Worm (Caenorhabditis elegans): ENCODE data around the gene F11D5.1.

Gene F11D5.1

DNA sequence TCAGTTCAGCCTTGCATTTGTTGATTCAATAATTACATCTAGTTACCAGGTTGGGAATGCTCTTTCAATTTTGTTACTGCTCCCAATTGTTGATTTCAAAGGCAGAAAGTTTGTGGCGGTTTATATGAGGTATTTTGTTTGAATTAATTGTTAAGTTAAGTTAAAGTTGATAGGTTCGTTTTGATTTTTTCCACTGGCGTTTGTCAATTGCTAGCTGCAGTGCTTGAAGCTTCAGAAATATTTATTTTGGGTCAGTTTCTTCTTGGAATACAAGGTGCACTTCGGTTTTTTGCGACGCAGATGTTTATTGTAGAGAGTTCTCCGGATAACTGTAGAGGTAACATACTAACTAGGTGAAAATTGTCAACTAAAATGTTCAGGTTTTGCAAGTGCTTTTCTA lies 31.2 kb upstream of the F11D5.1 start, which contains the start of gene F11D5.5:
F11D5.5 (plus strand) TSS at position 301 of the 400 bp plus-strand sequence.
- TF ChIP-seq med-1 (GFP tag; optimal IDR thresholded peaks at IDR 0.05; ENCODE audit: insufficient read depth) (no peak), klf-2 (GFP tag; conservative IDR thresholded peaks at IDR 0.05) (no peak), ref-1 (GFP tag; conservative IDR thresholded peaks at IDR 0.05) (no peak), ztf-23 (GFP tag; IDR thresholded peaks at IDR 0.05) (no peak), T22C8.4 (GFP tag; IDR thresholded peaks at IDR 0.05) (no peak), tab-1 (GFP tag; IDR thresholded peaks at IDR 0.05) (no peak), ztf-29 (GFP tag; IDR thresholded peaks at IDR 0.05) (no peak), flt-1 (GFP tag; IDR thresholded peaks at IDR 0.05) (no peak), cog-1 (tag; optimal IDR thresholded peaks at IDR 0.05) (no peak)

DNA sequence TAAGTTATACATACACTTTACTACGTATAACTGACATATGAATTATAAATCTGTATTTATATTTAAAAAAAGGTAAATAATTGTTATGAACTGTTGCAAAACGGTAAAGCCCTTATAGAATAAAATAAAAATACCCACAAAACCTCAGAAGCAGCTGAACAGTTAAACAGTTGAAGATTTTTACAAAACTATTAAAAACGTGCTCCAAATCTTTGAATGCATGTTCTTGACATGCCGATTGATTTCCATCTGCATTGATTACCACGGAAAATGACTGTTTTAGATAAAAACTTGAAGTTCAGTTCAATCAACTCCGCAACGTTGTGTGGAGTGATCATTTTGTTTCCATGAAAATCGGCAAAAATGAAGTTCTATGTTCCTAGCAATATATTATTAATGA lies 28.9 kb upstream of the F11D5.1 start, which contains the start of gene F11D5.7:
F11D5.7 (plus strand) TSS at position 301 of the 400 bp plus-strand sequence.
- TF ChIP-seq ztf-23 (GFP tag; IDR thresholded peaks at IDR 0.05) (no peak), ztf-29 (GFP tag; IDR thresholded peaks at IDR 0.05) (no peak), cog-1 (tag; optimal IDR thresholded peaks at IDR 0.05) (no peak), ref-1 (GFP tag; conservative IDR thresholded peaks at IDR 0.05) (no peak), med-1 (GFP tag; optimal IDR thresholded peaks at IDR 0.05; ENCODE audit: insufficient read depth) (no peak), flt-1 (GFP tag; IDR thresholded peaks at IDR 0.05) (no peak), klf-2 (GFP tag; conservative IDR thresholded peaks at IDR 0.05) (no peak), T22C8.4 (GFP tag; IDR thresholded peaks at IDR 0.05) (no peak), tab-1 (GFP tag; IDR thresholded peaks at IDR 0.05) (no peak)

DNA sequence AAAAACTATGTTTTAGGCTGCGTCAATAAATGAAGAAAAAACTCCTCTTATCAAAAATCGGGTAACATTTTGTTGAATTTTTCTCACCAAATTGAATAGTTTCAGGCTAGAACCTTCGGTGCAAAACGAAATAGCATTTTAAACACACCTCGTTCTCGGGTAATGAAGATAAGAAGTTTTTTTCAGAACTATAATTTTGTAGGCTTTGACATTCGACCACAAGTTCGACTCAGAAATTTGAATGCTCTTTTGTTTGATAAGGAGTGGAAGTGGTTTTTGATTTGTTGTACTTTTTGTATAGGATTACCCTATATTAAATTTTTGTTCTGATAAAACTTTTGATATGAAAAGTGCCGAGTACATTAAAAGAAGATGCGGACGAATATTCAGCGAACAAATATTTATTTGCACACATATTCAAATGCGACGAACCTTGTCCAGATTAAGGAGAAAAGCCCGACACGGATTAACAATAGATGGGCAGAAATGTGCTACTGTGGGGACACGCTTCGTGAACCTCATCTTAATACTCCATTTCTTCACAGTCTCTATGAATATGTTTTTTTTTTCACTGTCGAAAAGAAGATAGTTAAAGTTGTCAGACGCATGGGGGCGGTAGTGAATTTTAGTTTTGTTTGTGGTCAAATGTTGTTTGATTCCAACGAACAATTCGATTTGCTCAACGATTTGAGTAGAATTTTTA lies 26.2 kb upstream of the F11D5.1 start:
- TF ChIP-seq T22C8.4 (GFP tag; IDR thresholded peaks at IDR 0.05) (no peak), tab-1 (GFP tag; IDR thresholded peaks at IDR 0.05) (no peak), ztf-23 (GFP tag; IDR thresholded peaks at IDR 0.05) (no peak), flt-1 (GFP tag; IDR thresholded peaks at IDR 0.05) (no peak)

ce11 chrX:3310702-3311101 lies 22.2 kb upstream of the F11D5.1 start:
- TF ChIP-seq T22C8.4 (GFP tag; IDR thresholded peaks at IDR 0.05) (no peak), ztf-29 (GFP tag; IDR thresholded peaks at IDR 0.05) (no peak), cog-1 (tag; optimal IDR thresholded peaks at IDR 0.05) (no peak), tab-1 (GFP tag; IDR thresholded peaks at IDR 0.05) (no peak), med-1 (GFP tag; optimal IDR thresholded peaks at IDR 0.05; ENCODE audit: insufficient read depth) (no peak), ref-1 (GFP tag; conservative IDR thresholded peaks at IDR 0.05) (no peak), klf-2 (GFP tag; conservative IDR thresholded peaks at IDR 0.05) (no peak), ztf-23 (GFP tag; IDR thresholded peaks at IDR 0.05) (no peak), flt-1 (GFP tag; IDR thresholded peaks at IDR 0.05) (no peak)

DNA sequence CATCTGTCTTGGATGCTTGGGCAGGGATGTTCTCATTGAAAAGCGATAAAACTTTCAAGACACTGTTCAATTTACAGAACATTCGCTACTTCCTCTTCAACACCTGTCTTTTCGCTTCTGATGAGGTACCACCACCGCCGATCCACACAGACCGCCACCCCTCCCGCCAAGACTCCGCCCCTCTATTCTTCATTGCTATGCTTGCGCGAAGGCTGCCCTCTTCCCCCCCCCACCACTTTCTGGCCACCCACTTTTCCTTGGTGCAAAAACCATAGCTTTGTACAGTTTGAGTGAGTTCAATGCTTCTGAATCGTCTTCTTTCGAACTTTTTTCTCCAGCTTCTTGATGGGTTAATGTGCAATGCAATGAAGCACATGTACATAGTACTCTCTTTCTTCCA lies 19.0 kb upstream of the F11D5.1 start:
- TF ChIP-seq flt-1 (GFP tag; IDR thresholded peaks at IDR 0.05): peak; percentile 64
- no peak for TF ChIP-seq ref-1 (GFP tag; conservative IDR thresholded peaks at IDR 0.05)

ce11 chrX:3315014-3315413 lies 17.9 kb upstream of the F11D5.1 start, which contains the start of gene ddr-2:
Gene ddr-2 (plus strand): TSS chrX:3315314.
- TF ChIP-seq med-1 (GFP tag; optimal IDR thresholded peaks at IDR 0.05; ENCODE audit: insufficient read depth) (no peak), tab-1 (GFP tag; IDR thresholded peaks at IDR 0.05) (no peak)

- TF ChIP-seq klf-2 (GFP tag; conservative IDR thresholded peaks at IDR 0.05) (no peak), ztf-29 (GFP tag; IDR thresholded peaks at IDR 0.05) (no peak), flt-1 (GFP tag; IDR thresholded peaks at IDR 0.05) (no peak), ztf-23 (GFP tag; IDR thresholded peaks at IDR 0.05) (no peak), cog-1 (tag; optimal IDR thresholded peaks at IDR 0.05) (no peak), T22C8.4 (GFP tag; IDR thresholded peaks at IDR 0.05) (no peak), tab-1 (GFP tag; IDR thresholded peaks at IDR 0.05) (no peak), ref-1 (GFP tag; conservative IDR thresholded peaks at IDR 0.05) (no peak), med-1 (GFP tag; optimal IDR thresholded peaks at IDR 0.05; ENCODE audit: insufficient read depth) (no peak)
Observed at ce11 chrX:3315891-3316657, 16.9 kb upstream of the F11D5.1 start.

DNA sequence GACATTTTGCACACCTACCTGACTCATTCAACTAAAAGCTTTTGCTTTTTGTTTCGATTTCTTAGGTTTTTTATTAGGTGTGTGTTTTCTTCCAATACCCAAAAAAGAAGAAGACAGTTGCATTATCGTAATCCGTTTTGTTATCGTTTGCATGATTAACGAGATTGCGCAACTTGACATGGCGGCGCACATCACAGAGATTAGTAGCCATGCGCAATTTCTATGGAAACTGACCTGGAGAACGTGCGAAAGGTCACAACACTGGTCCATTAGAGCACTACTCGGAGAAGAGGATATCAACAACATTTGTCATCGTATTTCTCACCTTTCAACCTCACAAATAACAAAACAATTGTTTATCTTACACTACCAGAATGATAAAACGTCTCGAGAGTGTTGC lies 16.1 kb upstream of the F11D5.1 start:
- no peak for TF ChIP-seq T22C8.4 (GFP tag; IDR thresholded peaks at IDR 0.05)
- no peak for TF ChIP-seq ztf-29 (GFP tag; IDR thresholded peaks at IDR 0.05)
- no peak for TF ChIP-seq flt-1 (GFP tag; IDR thresholded peaks at IDR 0.05)
- no peak for TF ChIP-seq med-1 (GFP tag; optimal IDR thresholded peaks at IDR 0.05; ENCODE audit: insufficient read depth)
- no peak for TF ChIP-seq cog-1 (tag; optimal IDR thresholded peaks at IDR 0.05)
- no peak for TF ChIP-seq ztf-23 (GFP tag; IDR thresholded peaks at IDR 0.05)
- no peak for TF ChIP-seq tab-1 (GFP tag; IDR thresholded peaks at IDR 0.05)

DNA sequence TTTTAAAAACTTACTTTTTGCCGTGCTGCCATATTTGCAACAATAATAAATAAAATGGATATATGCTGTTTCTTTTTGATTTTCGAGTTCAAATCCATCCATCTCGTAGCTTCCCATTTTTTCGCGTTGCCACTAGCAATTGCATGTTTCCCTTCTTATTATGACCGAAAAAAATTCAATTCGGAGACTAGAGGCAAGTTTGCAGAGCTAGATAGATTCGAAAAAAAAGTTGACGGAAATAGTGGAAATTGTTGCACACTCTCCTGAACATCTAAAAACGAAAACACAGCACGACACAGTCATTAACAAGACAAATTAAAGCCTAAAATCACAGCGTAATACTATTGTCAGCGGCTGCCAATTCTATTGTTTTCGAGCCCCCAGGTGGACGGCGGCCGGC lies 6.7 kb upstream of the F11D5.1 start, which contains the start of gene F11D5.6:
F11D5.6 (minus strand) TSS at position 101 of the 400 bp plus-strand sequence.
- no peak for TF ChIP-seq ztf-23 (GFP tag; IDR thresholded peaks at IDR 0.05)
- TF ChIP-seq T22C8.4 (GFP tag; IDR thresholded peaks at IDR 0.05): no peak
- no peak for TF ChIP-seq cog-1 (tag; optimal IDR thresholded peaks at IDR 0.05)
- TF ChIP-seq med-1 (GFP tag; optimal IDR thresholded peaks at IDR 0.05; ENCODE audit: insufficient read depth): no peak

- TF ChIP-seq T22C8.4 (GFP tag; IDR thresholded peaks at IDR 0.05) (no peak), ztf-23 (GFP tag; IDR thresholded peaks at IDR 0.05) (no peak), klf-2 (GFP tag; conservative IDR thresholded peaks at IDR 0.05) (no peak), flt-1 (GFP tag; IDR thresholded peaks at IDR 0.05) (no peak)
Observed at ce11 chrX:3334115-3334514, 1.2 kb downstream of the F11D5.1 start.
